Worm (Caenorhabditis elegans): ENCODE results near the gene mdt-20.

- TF ChIP-seq nhr-237 (tag; optimal IDR thresholded peaks at IDR 0.05) (no peak), fkh-10 (GFP tag; optimal IDR thresholded peaks at IDR 0.05) (no peak), unc-98 (GFP tag; IDR thresholded peaks at IDR 0.05) (no peak)
Measured at ce11 chrIV:1215536-1215935, 27.9 kb downstream of the mdt-20 start.

All from whole organism, L1 larva.